Worm (Caenorhabditis elegans) whole organism, L3 larva: ENCODE measurements around the gene memb-2.

Experiments
- fkh-10 ChIP-seq: sonication (generic microtip); optimal IDR thresholded peaks from 2 replicates; lab custom pipeline; 2017; ENCODE audit warnings: missing biosample characterization, missing genetic modification reagents, missing genetic modification characterization
- fos-1 ChIP-seq: fragments of 150-350 bp; optimal IDR thresholded peaks from 2 replicates; lab custom pipeline; 2014; ENCODE audit warnings: missing biosample characterization, missing genetic modification characterization
- nfya-1 ChIP-seq: sonication (generic microtip); optimal IDR thresholded peaks from 2 replicates; lab custom pipeline; 2017; ENCODE audit warnings: missing genetic modification characterization, mild to moderate bottlenecking, missing compliant biosample characterization, antibody characterized with exemption, moderate library complexity; ENCODE audit not compliant: insufficient read depth
- nhr-28 ChIP-seq: fragments of 150-350 bp; optimal IDR thresholded peaks from 2 replicates; lab custom pipeline; 2014; ENCODE audit warnings: missing biosample characterization, missing genetic modification characterization
- sea-2 ChIP-seq: fragments of 150-350 bp; sonication (generic microtip); optimal IDR thresholded peaks from 4 replicates; lab custom pipeline; 2014; ENCODE audit warnings: missing biosample characterization, missing genetic modification reagents, missing genetic modification characterization

Gene memb-2

ce11 chrV:5571691-5572090 is 48.2 kb downstream of the memb-2 start:
- TF ChIP-seq fkh-10 (peak; percentile 53), fos-1 (tag; lab: Kevin White, UChicago) (no peak)

DNA sequence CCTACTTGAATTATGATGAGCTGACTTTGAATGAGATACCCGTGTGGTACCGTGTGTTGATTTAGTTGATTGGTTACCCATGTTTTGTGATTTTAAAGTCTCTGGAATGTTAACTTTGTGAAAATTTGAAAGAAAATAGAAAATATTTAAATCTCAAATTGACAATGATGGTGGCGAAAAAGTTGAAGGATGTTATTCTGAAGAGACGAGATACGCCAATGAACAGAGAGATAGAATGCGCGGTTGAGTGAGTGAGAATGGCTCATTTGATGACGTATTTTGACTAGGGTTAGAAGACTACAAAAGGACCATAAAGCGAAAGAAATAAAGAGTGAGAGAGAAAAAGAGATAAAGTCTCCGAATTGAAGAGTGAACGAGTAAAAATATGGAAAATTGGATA is 49.5 kb downstream of the memb-2 start, which contains the start of gene glb-6:
glb-6 (minus strand) TSS at position 101 of the 400 bp plus-strand sequence.
- no peak for TF ChIP-seq nfya-1 (tag; lab: Kevin White, UChicago)
- TF ChIP-seq sea-2 (GFP tag; lab: Kevin White, UChicago): no peak
- no peak for TF ChIP-seq nhr-28
